Worm (Caenorhabditis elegans): Measurements from ENCODE around the gene nmat-1.

Gene nmat-1

ce11 chrX:12003969-12004368 lies 13.9 kb downstream of the nmat-1 start:
- TF ChIP-seq M03D4.4 (tag; optimal IDR thresholded peaks at IDR 0.05): no peak
- TF ChIP-seq ceh-43 (GFP tag; optimal IDR thresholded peaks at IDR 0.05): no peak
- TF ChIP-seq unc-62 (GFP tag; optimal IDR thresholded peaks at IDR 0.05): no peak
- no peak for TF ChIP-seq elt-1 (tag; optimal IDR thresholded peaks at IDR 0.05; ENCODE audit: borderline replicate concordance, insufficient read depth)
- TF ChIP-seq unc-39 (tag; optimal IDR thresholded peaks at IDR 0.05): no peak
- TF ChIP-seq snpc-4 (tag; optimal IDR thresholded peaks at IDR 0.05): no peak
- TF ChIP-seq sem-2 (GFP tag; optimal IDR thresholded peaks at IDR 0.05): no peak

- TF ChIP-seq drap-1 (GFP tag; optimal IDR thresholded peaks at IDR 0.05) (no peak), snpc-4 (tag; optimal IDR thresholded peaks at IDR 0.05) (no peak), ztf-11 (tag; optimal IDR thresholded peaks at IDR 0.05) (no peak), ces-1 (GFP tag; optimal IDR thresholded peaks at IDR 0.05) (no peak), nhr-237 (tag; optimal IDR thresholded peaks at IDR 0.05) (no peak), elt-3 (tag; optimal IDR thresholded peaks at IDR 0.05) (no peak), unc-120 (tag; optimal IDR thresholded peaks at IDR 0.05; ENCODE audit: poor library complexity, severe bottlenecking) (no peak), nhr-28 (tag; optimal IDR thresholded peaks at IDR 0.05) (no peak), blmp-1 (tag; optimal IDR thresholded peaks at IDR 0.05) (no peak), unc-39 (tag; optimal IDR thresholded peaks at IDR 0.05) (no peak), elt-1 (tag; optimal IDR thresholded peaks at IDR 0.05; ENCODE audit: borderline replicate concordance, insufficient read depth) (no peak), nhr-76 (tag; optimal IDR thresholded peaks at IDR 0.05) (no peak), sem-2 (GFP tag; optimal IDR thresholded peaks at IDR 0.05) (no peak)
Observed at ce11 chrX:12001600-12001999, 16.2 kb downstream of the nmat-1 start.

ce11 chrX:11999573-11999972 lies 18.3 kb downstream of the nmat-1 start:
- TF ChIP-seq hlh-1 (tag; optimal IDR thresholded peaks at IDR 0.05) (no peak), lin-13 (tag; optimal IDR thresholded peaks at IDR 0.05) (no peak), unc-120 (tag; optimal IDR thresholded peaks at IDR 0.05; ENCODE audit: poor library complexity, severe bottlenecking) (no peak), bed-3 (GFP tag; optimal IDR thresholded peaks at IDR 0.05) (no peak)

- TF ChIP-seq hlh-1 (tag; optimal IDR thresholded peaks at IDR 0.05) (no peak), sem-2 (GFP tag; optimal IDR thresholded peaks at IDR 0.05) (no peak), blmp-1 (tag; optimal IDR thresholded peaks at IDR 0.05) (no peak), lsy-2 (tag; optimal IDR thresholded peaks at IDR 0.05) (no peak), nhr-12 (tag; optimal IDR thresholded peaks at IDR 0.05) (no peak)
Observed at ce11 chrX:11996606-11997005, 21.2 kb downstream of the nmat-1 start.

ce11 chrX:11994484-11994883 lies 23.4 kb downstream of the nmat-1 start, which contains the start of gene C49F5.7:
Gene C49F5.7, plus strand, starts transcription at chrX:11994784.
- no peak for TF ChIP-seq unc-120 (tag; optimal IDR thresholded peaks at IDR 0.05; ENCODE audit: poor library complexity, severe bottlenecking)
- no peak for TF ChIP-seq lsy-2 (tag; optimal IDR thresholded peaks at IDR 0.05)
- no peak for TF ChIP-seq M03D4.4 (tag; optimal IDR thresholded peaks at IDR 0.05)
- TF ChIP-seq bed-3 (GFP tag; optimal IDR thresholded peaks at IDR 0.05): no peak
- TF ChIP-seq ceh-39 (tag; optimal IDR thresholded peaks at IDR 0.05): no peak
- no peak for TF ChIP-seq mep-1 (tag; optimal IDR thresholded peaks at IDR 0.05)
- no peak for TF ChIP-seq nhr-237 (tag; optimal IDR thresholded peaks at IDR 0.05)

ce11 chrX:11993327-11993726 lies 24.5 kb downstream of the nmat-1 start:
- TF ChIP-seq nhr-2 (tag; optimal IDR thresholded peaks at IDR 0.05) (no peak), drap-1 (GFP tag; optimal IDR thresholded peaks at IDR 0.05) (no peak), snpc-4 (tag; optimal IDR thresholded peaks at IDR 0.05) (no peak), mep-1 (tag; optimal IDR thresholded peaks at IDR 0.05) (no peak), pha-4 (tag; optimal IDR thresholded peaks at IDR 0.05) (no peak), ces-1 (GFP tag; optimal IDR thresholded peaks at IDR 0.05) (no peak), M03D4.4 (tag; optimal IDR thresholded peaks at IDR 0.05) (no peak), elt-1 (tag; optimal IDR thresholded peaks at IDR 0.05; ENCODE audit: borderline replicate concordance, insufficient read depth) (no peak), lsy-2 (tag; optimal IDR thresholded peaks at IDR 0.05) (no peak), mls-2 (tag; optimal IDR thresholded peaks at IDR 0.05) (no peak)

- TF ChIP-seq elt-1 (tag; optimal IDR thresholded peaks at IDR 0.05; ENCODE audit: borderline replicate concordance, insufficient read depth): no peak
- TF ChIP-seq flh-1 (GFP tag; optimal IDR thresholded peaks at IDR 0.05): no peak
- TF ChIP-seq pha-4 (tag; optimal IDR thresholded peaks at IDR 0.05): no peak
- no peak for TF ChIP-seq mls-2 (tag; optimal IDR thresholded peaks at IDR 0.05)
- no peak for TF ChIP-seq ceh-83 (GFP tag; optimal IDR thresholded peaks at IDR 0.05)
- TF ChIP-seq nhr-76 (tag; optimal IDR thresholded peaks at IDR 0.05): no peak
- TF ChIP-seq lin-32 (GFP tag; optimal IDR thresholded peaks at IDR 0.05): no peak
Observed at ce11 chrX:11992778-11993177, 25.1 kb downstream of the nmat-1 start.

Measured in whole organism, mixed stage, embryonic.